Worm (Caenorhabditis elegans): ENCODE data around the gene nlp-2.

nlp-2 gene

DNA sequence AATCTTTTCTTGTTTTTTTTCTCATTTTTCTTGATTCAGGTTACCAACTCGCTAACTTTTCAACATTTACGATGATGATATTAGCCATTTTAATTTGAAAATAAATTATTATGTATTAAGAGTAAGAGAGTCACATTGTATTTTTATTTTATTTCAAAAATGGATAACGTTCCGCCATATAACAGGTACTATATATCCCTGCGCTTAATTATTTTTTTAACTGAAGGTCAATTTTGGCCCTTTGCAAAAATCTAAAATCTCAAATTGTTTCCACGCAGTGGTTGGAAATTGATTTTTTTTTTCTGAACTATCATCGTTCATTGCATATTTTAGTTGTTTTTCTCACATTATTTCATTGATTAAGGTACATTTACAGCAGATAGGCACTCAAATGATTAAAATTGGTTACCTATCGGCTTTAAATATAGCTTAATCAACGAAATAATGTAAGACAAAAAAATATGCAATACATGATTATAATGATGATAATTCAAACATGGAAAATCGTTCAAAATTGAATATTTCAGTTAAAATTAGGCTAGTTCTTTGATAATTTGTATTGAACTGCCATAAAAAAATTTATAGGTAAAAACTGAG, 20.2 kb upstream of the nlp-2 start (continued):
- peak; percentile 95 for TF ChIP-seq spr-1 (tag; optimal IDR thresholded peaks at IDR 0.05)
- peak; percentile 80 for TF ChIP-seq pha-4 (GFP tag; IDR thresholded peaks at IDR 0.05)
- no peak for TF ChIP-seq pha-4 (tag; optimal IDR thresholded peaks at IDR 0.05)
- TF ChIP-seq nhr-10 (tag; optimal IDR thresholded peaks at IDR 0.05) = peak; percentile 84
- peak; percentile 97 for TF ChIP-seq dve-1 (tag; optimal IDR thresholded peaks at IDR 0.05; ENCODE audit: insufficient read depth)
- no peak for TF ChIP-seq F49E8.2 (tag; optimal IDR thresholded peaks at IDR 0.05; ENCODE audit: borderline replicate concordance)
- TF ChIP-seq daf-16 (GFP tag; optimal IDR thresholded peaks at IDR 0.05) = peak; percentile 80 to 94
- peak; percentile 90 for TF ChIP-seq daf-16 (tag; optimal IDR thresholded peaks at IDR 0.05)
- no peak for TF ChIP-seq unc-39 (tag; optimal IDR thresholded peaks at IDR 0.05)
- peak; percentile 97 for TF ChIP-seq T26A8.4 (GFP tag; IDR thresholded peaks at IDR 0.05)
- TF ChIP-seq madf-5 (GFP tag; IDR thresholded peaks at IDR 0.05) = no peak
- peak; percentile 67 for TF ChIP-seq lir-3 (tag; optimal IDR thresholded peaks at IDR 0.05)
- TF ChIP-seq ces-1 (GFP tag; optimal IDR thresholded peaks at IDR 0.05) = peak; percentile 41
- peak; percentile 67 for TF ChIP-seq nhr-76 (tag; optimal IDR thresholded peaks at IDR 0.05)
- no peak for TF ChIP-seq daf-8 (GFP tag; IDR thresholded peaks at IDR 0.05)
- TF ChIP-seq lin-29 (GFP tag; IDR thresholded peaks at IDR 0.05) = peak; percentile 81
- TF ChIP-seq tra-1 (GFP tag; IDR thresholded peaks at IDR 0.05) = peak; percentile 56; the same call in 1 of the 2 replicates
- peak; percentile 91 for TF ChIP-seq nhr-48 (tag; optimal IDR thresholded peaks at IDR 0.05)
- TF ChIP-seq fos-1 (tag; optimal IDR thresholded peaks at IDR 0.05) = peak; percentile 63
- TF ChIP-seq F44E2.7 (GFP tag; IDR thresholded peaks at IDR 0.05) = no peak
- TF ChIP-seq arid-1 (GFP tag; conservative IDR thresholded peaks at IDR 0.05) = peak; percentile 60
- TF ChIP-seq dpl-1 (GFP tag; optimal IDR thresholded peaks at IDR 0.05) = peak; percentile 59
- peak; percentile 82 for TF ChIP-seq ceh-20 (GFP tag; IDR thresholded peaks at IDR 0.05)
- TF ChIP-seq unc-130 (GFP tag; optimal IDR thresholded peaks at IDR 0.05) = no peak
- peak; percentile 73; the same call in 1 of the 2 replicates for TF ChIP-seq saeg-2 (GFP tag; IDR thresholded peaks at IDR 0.05)
- TF ChIP-seq ctbp-1 (GFP tag; IDR thresholded peaks at IDR 0.05) = peak; percentile 77
- peak; percentile 71; the same call in 1 of the 2 replicates for TF ChIP-seq daf-19 (GFP tag; conservative IDR thresholded peaks at IDR 0.05)
- peak; percentile 64 for TF ChIP-seq zfp-2 (tag; optimal IDR thresholded peaks at IDR 0.05)
- TF ChIP-seq hlh-11 (tag; optimal IDR thresholded peaks at IDR 0.05) = peak; percentile 89
- TF ChIP-seq tag-97 (GFP tag; IDR thresholded peaks at IDR 0.05) = 0 out of 2 replicates have a peak, but pooled peaks have one; percentile 10
- peak; percentile 70; the same call in 1 of the 2 replicates for TF ChIP-seq lin-1 (GFP tag; IDR thresholded peaks at IDR 0.05)
- peak; percentile 85 for TF ChIP-seq nhr-6 (tag; optimal IDR thresholded peaks at IDR 0.05)
- TF ChIP-seq zfp-3 (GFP tag; conservative IDR thresholded peaks at IDR 0.05) = peak; percentile 84
- TF ChIP-seq nhr-42 (GFP tag; IDR thresholded peaks at IDR 0.05) = peak; percentile 95
- peak; percentile 52 for TF ChIP-seq ceh-82 (tag; optimal IDR thresholded peaks at IDR 0.05)
- no peak for TF ChIP-seq nhr-41 (GFP tag; IDR thresholded peaks at IDR 0.05)
- TF ChIP-seq R02D3.7 (tag; optimal IDR thresholded peaks at IDR 0.05) = no peak
- TF ChIP-seq zip-11 (GFP tag; IDR thresholded peaks at IDR 0.05) = no peak
- TF ChIP-seq madf-9 (GFP tag; conservative IDR thresholded peaks at IDR 0.05) = peak; percentile 87
- TF ChIP-seq D1046.2 (GFP tag; IDR thresholded peaks at IDR 0.05) = no peak
- TF ChIP-seq ZK546.5 (tag; optimal IDR thresholded peaks at IDR 0.05) = peak in 1 of 2 experiments; percentile 37
- TF ChIP-seq dmd-8 (GFP tag; IDR thresholded peaks at IDR 0.05) = no peak
- peak; percentile 94 for TF ChIP-seq jun-1 (tag; optimal IDR thresholded peaks at IDR 0.05)
- TF ChIP-seq ztf-11 (tag; optimal IDR thresholded peaks at IDR 0.05) = peak; percentile 4
- no peak for TF ChIP-seq skn-1 (tag; optimal IDR thresholded peaks at IDR 0.05)
- TF ChIP-seq lin-39 (tag; optimal IDR thresholded peaks at IDR 0.05) = no peak
- no peak for TF ChIP-seq fkh-10 (GFP tag; optimal IDR thresholded peaks at IDR 0.05)
- peak; percentile 99 for TF ChIP-seq nhr-77 (tag; optimal IDR thresholded peaks at IDR 0.05)
- TF ChIP-seq zag-1 (tag; optimal IDR thresholded peaks at IDR 0.05) = peak; percentile 74
- peak; percentile 87 for TF ChIP-seq F10B5.3 (tag; optimal IDR thresholded peaks at IDR 0.05)
- peak; percentile 75 for TF ChIP-seq nhr-237 (tag; optimal IDR thresholded peaks at IDR 0.05)
- TF ChIP-seq nhr-102 (tag; optimal IDR thresholded peaks at IDR 0.05) = peak; percentile 98
